Worm (Caenorhabditis elegans): ENCODE data around the gene gly-6.

ce11 chrIII:4372894-4373293, 41.9 kb upstream of the gly-6 start:
- TF ChIP-seq mdl-1 (tag; optimal IDR thresholded peaks at IDR 0.05), result no peak
- TF ChIP-seq nhr-90 (tag; optimal IDR thresholded peaks at IDR 0.05; ENCODE audit: poor library complexity), result no peak
- no peak for TF ChIP-seq elt-2 (tag; optimal IDR thresholded peaks at IDR 0.05)
